Fruit fly (Drosophila melanogaster) whole organism, embryonic: ENCODE data around the gene CG34454.

Experiments used
- Adf1 ChIP-seq: fragments of 200-800 bp; sonication (Bioruptor generic); IDR thresholded peaks from 2 replicates; pipeline ENCODE4 v1.3.6; 2022; ENCODE audit warnings: missing biosample characterization, missing genetic modification characterization
- Awh ChIP-seq: fragments of 200-800 bp; sonication (Bioruptor generic); IDR thresholded peaks from 2 replicates; pipeline ENCODE4, ENCODE4 v1.3.6; 2022; ENCODE audit warnings: missing biosample characterization, missing genetic modification characterization
- B-H1 ChIP-seq: fragments of 200-800 bp; sonication (Bioruptor generic); IDR thresholded peaks from 3 replicates; pipeline ENCODE4 v1.3.6; 2022; ENCODE audit warnings: missing biosample characterization, missing genetic modification characterization
- CG1024 ChIP-seq: fragments of 200-800 bp; sonication (Bioruptor generic); IDR thresholded peaks from 2 replicates; pipeline ENCODE4 v1.3.6; 2022; ENCODE audit warnings: missing biosample characterization, missing genetic modification characterization
- CG10431 ChIP-seq: fragments of 200-800 bp; sonication (Bioruptor generic); optimal IDR thresholded peaks from 3 replicates; lab custom pipeline; 2018; ENCODE audit warnings: missing biosample characterization, mild to moderate bottlenecking, missing genetic modification characterization
- CG11085 ChIP-seq: fragments of 200-800 bp; sonication (Bioruptor generic); IDR thresholded peaks from 2 replicates; pipeline ENCODE4 v1.3.6; 2022; ENCODE audit warnings: missing biosample characterization, missing genetic modification characterization
- CG14667 ChIP-seq: fragments of 200-800 bp; sonication (Bioruptor generic); IDR thresholded peaks from 2 replicates; pipeline ENCODE4 v1.3.6; 2022; ENCODE audit warnings: missing biosample characterization, missing genetic modification characterization
- CG14860 ChIP-seq: fragments of 200-800 bp; sonication (Bioruptor generic); IDR thresholded peaks from 3 replicates; pipeline ENCODE4 v1.3.6; 2022; ENCODE audit warnings: missing biosample characterization, missing genetic modification characterization; ENCODE audit not compliant: partially characterized antibody
- CG17328 ChIP-seq: fragments of 200-800 bp; sonication (Bioruptor generic); IDR thresholded peaks from 2 replicates; pipeline ENCODE4 v1.3.6; 2022; ENCODE audit warnings: missing biosample characterization, missing genetic modification characterization
- CG3281 ChIP-seq: fragments of 200-800 bp; sonication (Bioruptor generic); optimal IDR thresholded peaks from 3 replicates; lab custom pipeline; 2017; ENCODE audit warnings: missing biosample characterization, mild to moderate bottlenecking, missing genetic modification characterization
- CG34422 ChIP-seq: fragments of 200-800 bp; sonication (Bioruptor generic); IDR thresholded peaks from 3 replicates; pipeline ENCODE4 v1.3.6; 2022; ENCODE audit warnings: missing biosample characterization, missing genetic modification characterization
- CG4404 ChIP-seq: fragments of 200-800 bp; sonication (Bioruptor generic); IDR thresholded peaks from 2 replicates; pipeline ENCODE4 v1.3.6; 2022; ENCODE audit warnings: missing biosample characterization, missing genetic modification characterization
- CG4854 ChIP-seq: fragments of 200-800 bp; sonication (Bioruptor generic); optimal IDR thresholded peaks from 2 replicates; lab custom pipeline; 2016; ENCODE audit warnings: missing biosample characterization, missing genetic modification characterization, inconsistent platforms
- CG6272 ChIP-seq: fragments of 200-800 bp; sonication (Bioruptor generic); IDR thresholded peaks from 2 replicates; pipeline ENCODE4 v1.3.6; 2022; ENCODE audit warnings: missing biosample characterization, missing genetic modification characterization
- CG6689 ChIP-seq: fragments of 200-800 bp; sonication (Bioruptor generic); IDR thresholded peaks from 2 replicates; pipeline ENCODE4 v1.3.6; 2022; ENCODE audit warnings: missing biosample characterization, missing genetic modification characterization
- CG6854 ChIP-seq: fragments of 200-800 bp; sonication (Bioruptor generic); optimal IDR thresholded peaks from 3 replicates; lab custom pipeline; 2017; ENCODE audit warnings: missing biosample characterization, mild to moderate bottlenecking, missing genetic modification characterization
- CG9817 ChIP-seq: fragments of 200-800 bp; sonication (Bioruptor generic); optimal IDR thresholded peaks from 2 replicates; lab custom pipeline; 2018; ENCODE audit warnings: missing biosample characterization, mild to moderate bottlenecking, missing genetic modification characterization, moderate library complexity
- CoRest ChIP-seq: fragments of 200-800 bp; sonication (Bioruptor generic); optimal IDR thresholded peaks from 3 replicates; lab custom pipeline; 2018; ENCODE audit warnings: missing biosample characterization, mild to moderate bottlenecking, missing genetic modification characterization, moderate library complexity
- D19B ChIP-seq: fragments of 200-800 bp; sonication (Bioruptor generic); optimal IDR thresholded peaks from 2 replicates; lab custom pipeline; 2017; ENCODE audit warnings: missing biosample characterization, mild to moderate bottlenecking, missing genetic modification characterization
- Dek ChIP-seq: fragments of 200-800 bp; sonication (Bioruptor generic); optimal IDR thresholded peaks from 3 replicates; lab custom pipeline; 2019; ENCODE audit warnings: missing biosample characterization, mild to moderate bottlenecking, missing genetic modification characterization, moderate library complexity
- Dip3 ChIP-seq: fragments of 200-800 bp; sonication (Bioruptor generic); optimal IDR thresholded peaks from 3 replicates; lab custom pipeline; 2016; ENCODE audit warnings: missing biosample characterization, missing genetic modification characterization
- Doc3 ChIP-seq: fragments of 200-800 bp; sonication (Bioruptor generic); IDR thresholded peaks from 3 replicates; pipeline ENCODE4 v1.3.6; 2022; ENCODE audit warnings: missing biosample characterization, missing genetic modification characterization; ENCODE audit not compliant: partially characterized antibody
- HLH54F ChIP-seq: fragments of 200-800 bp; sonication (Bioruptor generic); optimal IDR thresholded peaks from 3 replicates; lab custom pipeline; 2016; ENCODE audit warnings: missing biosample characterization, missing genetic modification characterization
- Med ChIP-seq: fragments of 200-800 bp; sonication (Bioruptor generic); peaks from one replicate; lab custom pipeline; 2016; ENCODE audit warnings: missing biosample characterization, missing genetic modification characterization, mild to moderate bottlenecking, inconsistent platforms, moderate library complexity
- NFAT ChIP-seq: fragments of 200-800 bp; sonication (Bioruptor generic); IDR thresholded peaks from 2 replicates; pipeline ENCODE4 v1.3.6; 2022; ENCODE audit warnings: missing biosample characterization, missing genetic modification characterization
- Nf-YA ChIP-seq: fragments of 200-800 bp; sonication (Bioruptor generic); IDR thresholded peaks from 2 replicates; pipeline ENCODE4 v1.3.6; 2022; ENCODE audit warnings: missing biosample characterization, missing genetic modification characterization
- Nf-YB ChIP-seq: fragments of 200-800 bp; sonication (Bioruptor generic); optimal IDR thresholded peaks from 3 replicates; lab custom pipeline; 2019; ENCODE audit warnings: missing biosample characterization, mild to moderate bottlenecking, missing genetic modification characterization, moderate library complexity
- NfI ChIP-seq: fragments of 200-800 bp; sonication (Bioruptor generic); optimal IDR thresholded peaks from 3 replicates; lab custom pipeline; 2018; ENCODE audit warnings: missing biosample characterization, mild to moderate bottlenecking, missing genetic modification characterization, moderate library complexity
- Sry-β ChIP-seq: fragments of 200-800 bp; sonication (Bioruptor generic); optimal IDR thresholded peaks from 2 replicates; lab custom pipeline; 2018; ENCODE audit warnings: missing biosample characterization, mild to moderate bottlenecking, missing genetic modification characterization, moderate library complexity
- Usf ChIP-seq: fragments of 200-800 bp; sonication (Bioruptor generic); optimal IDR thresholded peaks from 2 replicates; lab custom pipeline; 2017; ENCODE audit warnings: missing genotype, missing biosample characterization, missing genetic modification characterization
- chinmo ChIP-seq: fragments of 200-800 bp; sonication (Bioruptor generic); IDR thresholded peaks from 4 replicates; pipeline ENCODE4 v1.3.6; 2022; ENCODE audit warnings: missing biosample characterization, missing genetic modification characterization; ENCODE audit not compliant: partially characterized antibody
- disco-r ChIP-seq: fragments of 200-800 bp; sonication (Bioruptor generic); optimal IDR thresholded peaks from 2 replicates; lab custom pipeline; 2016; ENCODE audit warnings: missing biosample characterization, missing genetic modification characterization
- dpn ChIP-seq, 2 experiments: fragments of 200-800 bp; sonication (Bioruptor generic); optimal IDR thresholded peaks; 3 replicates each; lab custom pipeline; 2016; ENCODE audit warnings: missing biosample characterization in 2 of 2, missing genetic modification characterization in 2 of 2
- eve ChIP-seq, 2 experiments: fragments of >200 bp; optimal IDR thresholded peaks; 2 replicates each; lab custom pipeline; 2017; ENCODE audit warnings: missing biosample characterization in 2 of 2, missing genetic modification characterization in 2 of 2
- exex ChIP-seq: fragments of 200-800 bp; sonication (Bioruptor generic); optimal IDR thresholded peaks from 4 replicates; lab custom pipeline; 2018; ENCODE audit warnings: missing biosample characterization, mild to moderate bottlenecking, missing genetic modification characterization, moderate library complexity
- grau ChIP-seq: fragments of 200-800 bp; optimal IDR thresholded peaks from 3 replicates; lab custom pipeline; 2019; ENCODE audit warnings: missing biosample characterization, mild to moderate bottlenecking, missing genetic modification characterization, moderate library complexity
- h ChIP-seq: fragments of >200 bp; optimal IDR thresholded peaks from 2 replicates; lab custom pipeline; 2017
- hbn ChIP-seq: fragments of 200-800 bp; sonication (Bioruptor generic); IDR thresholded peaks from 2 replicates; pipeline ENCODE4 v1.3.6; 2022; ENCODE audit warnings: missing biosample characterization, missing genetic modification characterization; ENCODE audit not compliant: partially characterized antibody
- inv ChIP-seq: fragments of 200-800 bp; sonication (Bioruptor generic); IDR thresholded peaks from 2 replicates; pipeline ENCODE4 v1.3.6; 2022; ENCODE audit warnings: missing biosample characterization, missing genetic modification characterization; ENCODE audit not compliant: partially characterized antibody
- jigr1 ChIP-seq: fragments of 200-800 bp; sonication (Bioruptor generic); IDR thresholded peaks from 3 replicates; pipeline ENCODE4 v1.3.6; 2022; ENCODE audit warnings: missing biosample characterization, missing genetic modification characterization
- jing ChIP-seq: fragments of 200-800 bp; sonication (Bioruptor generic); optimal IDR thresholded peaks from 2 replicates; lab custom pipeline; 2018; ENCODE audit warnings: missing biosample characterization, mild to moderate bottlenecking, missing genetic modification characterization
- jumu ChIP-seq: fragments of 200-800 bp; sonication (Bioruptor generic); optimal IDR thresholded peaks from 3 replicates; lab custom pipeline; 2016; ENCODE audit warnings: missing biosample characterization, missing genetic modification characterization
- klu ChIP-seq: fragments of 200-800 bp; sonication (Bioruptor generic); IDR thresholded peaks from 2 replicates; pipeline ENCODE4 v1.3.6; 2022; ENCODE audit warnings: missing biosample characterization, missing genetic modification characterization
- mirr ChIP-seq: fragments of 200-800 bp; sonication (Bioruptor generic); optimal IDR thresholded peaks from 3 replicates; lab custom pipeline; 2018; ENCODE audit warnings: missing biosample characterization, mild to moderate bottlenecking, missing genetic modification characterization
- pzg ChIP-seq: fragments of 200-800 bp; sonication (Bioruptor generic); optimal IDR thresholded peaks from 3 replicates; lab custom pipeline; 2018; ENCODE audit warnings: missing biosample characterization, mild to moderate bottlenecking, missing genetic modification characterization, moderate library complexity
- slp2 ChIP-seq: fragments of 200-800 bp; sonication (Bioruptor generic); optimal IDR thresholded peaks from 2 replicates; lab custom pipeline; 2016; ENCODE audit warnings: missing biosample characterization, missing genetic modification characterization
- stwl ChIP-seq: fragments of 200-800 bp; sonication (Bioruptor generic); optimal IDR thresholded peaks from 3 replicates; lab custom pipeline; 2018; ENCODE audit warnings: missing biosample characterization, mild to moderate bottlenecking, missing genetic modification characterization, moderate library complexity
- unpg ChIP-seq: fragments of 200-800 bp; sonication (Bioruptor generic); optimal IDR thresholded peaks from 3 replicates; lab custom pipeline; 2018; ENCODE audit warnings: missing biosample characterization, mild to moderate bottlenecking, missing genetic modification characterization, moderate library complexity
- wek ChIP-seq: fragments of 200-800 bp; sonication (Bioruptor generic); optimal IDR thresholded peaks from 3 replicates; lab custom pipeline; 2018; ENCODE audit warnings: missing biosample characterization, mild to moderate bottlenecking, missing genetic modification characterization, moderate library complexity

Gene CG34454

DNA sequence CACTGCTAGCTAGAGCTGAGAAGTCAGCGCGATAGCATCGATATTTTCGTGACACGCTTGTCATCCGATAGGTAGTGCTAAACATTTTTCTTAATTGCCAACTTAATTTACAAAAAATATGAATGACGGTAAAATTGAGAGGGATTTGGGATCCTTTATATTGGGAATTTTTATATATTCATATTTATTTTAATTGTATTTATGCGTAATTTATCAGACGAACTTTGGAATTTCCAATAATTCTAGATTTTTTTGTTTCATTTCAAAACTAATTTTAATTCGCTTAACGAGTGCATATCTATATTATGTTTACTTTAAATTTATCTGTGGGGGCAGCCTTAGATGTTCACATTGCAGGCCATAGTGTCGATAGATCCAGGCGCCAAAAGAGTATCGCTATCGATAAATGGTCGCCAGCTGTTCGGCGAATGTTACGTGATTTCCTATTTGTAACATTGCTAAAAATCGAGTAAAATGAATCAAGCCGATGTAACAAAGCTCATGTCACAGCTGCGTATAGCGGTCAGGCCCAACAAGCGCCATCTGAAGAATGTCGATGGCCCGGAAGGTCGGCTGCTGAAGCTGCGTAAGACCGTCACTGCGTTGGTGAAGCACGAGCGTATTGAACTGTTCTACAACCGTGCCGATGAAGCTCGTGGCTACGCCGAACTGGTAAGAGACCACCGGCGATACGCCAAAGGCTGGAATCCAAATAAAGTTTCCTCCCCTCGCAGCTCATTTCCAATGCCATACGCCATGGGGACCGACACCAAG, 32.4 kb upstream of the CG34454 start, which contains the start of the genes Tudor-SN and mRpL17 (continued):
- TF ChIP-seq CG10431 (GFP tag; lab: Kevin White, UChicago) (peak; percentile 54), D19B (GFP tag; lab: Kevin White, UChicago) (no peak), CoRest (tag; lab: Kevin White, UChicago) (peak; percentile 60), jumu (no peak), CG11085 (GFP tag; lab: Robert Waterston, UW) (peak; percentile 52; the same call in 1 of the 2 replicates), Dip3 (GFP tag; lab: Kevin White, UChicago) (peak; percentile 39), wek (GFP tag; lab: Kevin White, UChicago) (no peak), CG14667 (GFP tag; lab: Robert Waterston, UW) (no peak), jing (GFP tag; lab: Kevin White, UChicago) (no peak), mirr (GFP tag; lab: Kevin White, UChicago) (peak; percentile 14), NFAT (GFP tag; lab: Robert Waterston, UW) (peak; percentile 66; the same call in 1 of the 2 replicates), Usf (GFP tag; lab: Kevin White, UChicago) (no peak), stwl (peak; percentile 27), CG9817 (peak; percentile 37), grau (peak; percentile 46), CG6689 (GFP tag; lab: Robert Waterston, UW) (0 out of 2 replicates have a peak, but pooled peaks have one; percentile 7), Nf-YB (GFP tag; lab: Kevin White, UChicago) (no peak), CG4404 (peak; percentile 14; the same call in 1 of the 2 replicates), CG17328 (GFP tag; lab: Robert Waterston, UW) (0 out of 2 replicates have a peak, but pooled peaks have one; percentile 27), exex (tag; lab: Kevin White, UChicago) (peak; percentile 36), hbn (peak; percentile 85), slp2 (GFP tag; lab: Kevin White, UChicago) (no peak), CG3281 (peak; percentile 31), NfI (GFP tag; lab: Kevin White, UChicago) (peak; percentile 24), inv (GFP tag; lab: Robert Waterston, UW) (peak; percentile 98), h (lab: Kevin White, UChicago) (no peak), eve (GFP tag; optimal IDR thresholded peaks at IDR 0.05; lab: Kevin White, UChicago) (no peak), Adf1 (GFP tag; lab: Robert Waterston, UW) (peak; percentile 14; the same call in 1 of the 2 replicates), jigr1 (no peak), Dek (tag; lab: Kevin White, UChicago) (peak; percentile 60), Nf-YA (GFP tag; lab: Robert Waterston, UW) (no peak), B-H1 (GFP tag; lab: Robert Waterston, UW) (no peak), Med (GFP tag; lab: Kevin White, UChicago) (peak; percentile 62), CG1024 (GFP tag; lab: Robert Waterston, UW) (no peak), HLH54F (GFP tag; lab: Kevin White, UChicago) (peak; percentile 40), chinmo (peak; percentile 92; the same call in 2 of the 4 replicates), klu (GFP tag; lab: Robert Waterston, UW) (peak; percentile 38; the same call in 1 of the 2 replicates), CG6272 (peak; percentile 67; the same call in 1 of the 2 replicates), CG6854 (no peak), Sry-β (GFP tag; lab: Kevin White, UChicago) (peak; percentile 55), CG34422 (0 out of 3 replicates have a peak, but pooled peaks have one; percentile 34), unpg (peak; percentile 1), Doc3 (GFP tag; lab: Robert Waterston, UW) (peak; percentile 84), Awh (GFP tag; lab: Robert Waterston, UW) (no peak), CG4854 (GFP tag; lab: Kevin White, UChicago) (peak; percentile 12), pzg (peak; percentile 49), dpn (GFP tag; optimal IDR thresholded peaks at IDR 0.05; lab: Kevin White, UChicago) (peak; percentile 7 to 37), CG14860 (GFP tag; lab: Robert Waterston, UW) (peak; percentile 97), disco-r (GFP tag; lab: Kevin White, UChicago) (no peak)
